Worm (Caenorhabditis elegans): ENCODE data around the gene K09C4.1.

Gene K09C4.1

DNA sequence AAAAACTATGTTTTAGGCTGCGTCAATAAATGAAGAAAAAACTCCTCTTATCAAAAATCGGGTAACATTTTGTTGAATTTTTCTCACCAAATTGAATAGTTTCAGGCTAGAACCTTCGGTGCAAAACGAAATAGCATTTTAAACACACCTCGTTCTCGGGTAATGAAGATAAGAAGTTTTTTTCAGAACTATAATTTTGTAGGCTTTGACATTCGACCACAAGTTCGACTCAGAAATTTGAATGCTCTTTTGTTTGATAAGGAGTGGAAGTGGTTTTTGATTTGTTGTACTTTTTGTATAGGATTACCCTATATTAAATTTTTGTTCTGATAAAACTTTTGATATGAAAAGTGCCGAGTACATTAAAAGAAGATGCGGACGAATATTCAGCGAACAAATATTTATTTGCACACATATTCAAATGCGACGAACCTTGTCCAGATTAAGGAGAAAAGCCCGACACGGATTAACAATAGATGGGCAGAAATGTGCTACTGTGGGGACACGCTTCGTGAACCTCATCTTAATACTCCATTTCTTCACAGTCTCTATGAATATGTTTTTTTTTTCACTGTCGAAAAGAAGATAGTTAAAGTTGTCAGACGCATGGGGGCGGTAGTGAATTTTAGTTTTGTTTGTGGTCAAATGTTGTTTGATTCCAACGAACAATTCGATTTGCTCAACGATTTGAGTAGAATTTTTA is 8.1 kb downstream of the K09C4.1 start:
- TF ChIP-seq nhr-237 (tag; optimal IDR thresholded peaks at IDR 0.05) = no peak
- TF ChIP-seq F13H6.1 (tag; optimal IDR thresholded peaks at IDR 0.05) = no peak
- no peak for TF ChIP-seq nhr-10 (tag; optimal IDR thresholded peaks at IDR 0.05)
- no peak for TF ChIP-seq nhr-6 (tag; optimal IDR thresholded peaks at IDR 0.05)
- TF ChIP-seq sma-3 (GFP tag; optimal IDR thresholded peaks at IDR 0.05) = no peak
- TF ChIP-seq Y55F3AM.14 (GFP tag; optimal IDR thresholded peaks at IDR 0.05) = no peak
- no peak for TF ChIP-seq unc-62 (GFP tag; optimal IDR thresholded peaks at IDR 0.05)
- no peak for TF ChIP-seq snpc-4 (tag; optimal IDR thresholded peaks at IDR 0.05)
- no peak for TF ChIP-seq skn-1 (tag; optimal IDR thresholded peaks at IDR 0.05)
- TF ChIP-seq unc-39 (tag; optimal IDR thresholded peaks at IDR 0.05) = no peak
- no peak for TF ChIP-seq C34F6.9 (tag; optimal IDR thresholded peaks at IDR 0.05)
- no peak for TF ChIP-seq zag-1 (tag; optimal IDR thresholded peaks at IDR 0.05)
- peak; percentile 30 for TF ChIP-seq sma-9 (GFP tag; optimal IDR thresholded peaks at IDR 0.05)
- no peak for TF ChIP-seq sma-9 (tag; optimal IDR thresholded peaks at IDR 0.05)
- no peak for TF ChIP-seq alr-1 (tag; optimal IDR thresholded peaks at IDR 0.05)
- TF ChIP-seq fos-1 (tag; optimal IDR thresholded peaks at IDR 0.05) = peak; percentile 75
- TF ChIP-seq nhr-21 (tag; optimal IDR thresholded peaks at IDR 0.05) = no peak

DNA sequence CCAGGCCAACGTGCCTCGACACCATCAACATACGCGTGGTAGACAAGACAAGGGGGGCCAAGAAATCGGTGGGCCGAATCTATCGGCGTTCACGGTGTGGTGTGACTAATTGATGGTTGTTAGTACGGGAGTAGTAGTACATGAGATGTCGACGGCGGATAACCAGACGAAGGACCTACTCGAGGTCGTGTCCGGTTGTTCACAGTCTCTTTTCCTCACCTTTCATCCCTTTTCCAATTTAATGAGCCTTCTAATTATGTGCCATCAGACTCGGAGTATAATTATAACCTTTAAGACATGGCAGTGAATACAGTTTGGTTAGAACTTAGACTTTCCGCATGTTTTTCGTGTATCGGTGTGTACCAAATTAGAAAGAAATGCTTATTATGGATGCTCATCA is 12.0 kb downstream of the K09C4.1 start:
- TF ChIP-seq lin-13 (GFP tag; optimal IDR thresholded peaks at IDR 0.05) = no peak
- TF ChIP-seq nhr-25 (tag; optimal IDR thresholded peaks at IDR 0.05) = no peak
- no peak for TF ChIP-seq crh-2 (tag; optimal IDR thresholded peaks at IDR 0.05)
- no peak for TF ChIP-seq dmd-4 (tag; optimal IDR thresholded peaks at IDR 0.05)
- no peak for TF ChIP-seq F13H6.1 (tag; optimal IDR thresholded peaks at IDR 0.05)
- TF ChIP-seq ztf-1 (GFP tag; conservative IDR thresholded peaks at IDR 0.05) = no peak
- no peak for TF ChIP-seq zag-1 (tag; optimal IDR thresholded peaks at IDR 0.05)
- no peak for TF ChIP-seq ama-1 (optimal IDR thresholded peaks at IDR 0.05)
- no peak for TF ChIP-seq nhr-6 (tag; optimal IDR thresholded peaks at IDR 0.05)
- TF ChIP-seq blmp-1 (tag; optimal IDR thresholded peaks at IDR 0.05; ENCODE audit: insufficient read depth) = no peak
- no peak for TF ChIP-seq Y55F3AM.14 (GFP tag; optimal IDR thresholded peaks at IDR 0.05)
- TF ChIP-seq nhr-12 (tag; optimal IDR thresholded peaks at IDR 0.05) = no peak

- TF ChIP-seq gmeb-1 (tag; optimal IDR thresholded peaks at IDR 0.05) (no peak), F13H6.1 (tag; optimal IDR thresholded peaks at IDR 0.05) (no peak), nhr-23 (tag; optimal IDR thresholded peaks at IDR 0.05) (no peak), sem-4 (tag; optimal IDR thresholded peaks at IDR 0.05) (no peak), lin-13 (GFP tag; optimal IDR thresholded peaks at IDR 0.05) (no peak), ztf-11 (tag; optimal IDR thresholded peaks at IDR 0.05) (no peak), unc-62 (GFP tag; optimal IDR thresholded peaks at IDR 0.05) (no peak), nhr-11 (tag; optimal IDR thresholded peaks at IDR 0.05) (no peak), C34F6.9 (tag; optimal IDR thresholded peaks at IDR 0.05) (no peak), nhr-12 (tag; optimal IDR thresholded peaks at IDR 0.05) (no peak), skn-1 (tag; optimal IDR thresholded peaks at IDR 0.05) (no peak), nhr-77 (tag; optimal IDR thresholded peaks at IDR 0.05) (no peak), ztf-4 (tag; optimal IDR thresholded peaks at IDR 0.05) (no peak), egl-27 (tag; optimal IDR thresholded peaks at IDR 0.05) (no peak), unc-39 (tag; optimal IDR thresholded peaks at IDR 0.05) (no peak), elt-3 (tag; optimal IDR thresholded peaks at IDR 0.05) (no peak), mbf-1 (tag; optimal IDR thresholded peaks at IDR 0.05) (no peak), unc-55 (GFP tag; optimal IDR thresholded peaks at IDR 0.05) (no peak), lin-39 (tag; optimal IDR thresholded peaks at IDR 0.05) (no peak), dmd-4 (tag; optimal IDR thresholded peaks at IDR 0.05) (no peak)
Measured at ce11 chrX:3313939-3314338, 15.3 kb downstream of the K09C4.1 start.

ce11 chrX:3315014-3315413 is 16.3 kb downstream of the K09C4.1 start, which contains the start of gene ddr-2:
Gene ddr-2, plus strand, starts transcription at chrX:3315314.
- TF ChIP-seq ZK546.5 (tag; optimal IDR thresholded peaks at IDR 0.05) (no peak), dmd-4 (tag; optimal IDR thresholded peaks at IDR 0.05) (no peak)

All from whole organism, L2 larva.